Worm (Caenorhabditis elegans) whole organism, midembryonic: ENCODE measurements around the gene cest-34.

Experiments used
- flt-1 ChIP-seq: fragments of 200-800 bp; sonication (Bioruptor generic); IDR thresholded peaks from 2 replicates; pipeline ENCODE4 v1.3.6; 2022; ENCODE audit warnings: missing genetic modification characterization, missing compliant biosample characterization
- med-1 ChIP-seq: sonication (generic microtip); optimal IDR thresholded peaks from 2 replicates; lab custom pipeline; 2017; ENCODE audit warnings: missing genetic modification characterization, mild to moderate bottlenecking, missing compliant biosample characterization, antibody characterized with exemption, missing genetic modification reagents; ENCODE audit not compliant: insufficient read depth
- ztf-23 ChIP-seq: fragments of 200-800 bp; sonication (Bioruptor generic); IDR thresholded peaks from 2 replicates; pipeline ENCODE4 v1.3.6; 2022; ENCODE audit warnings: missing genetic modification reagents, missing genetic modification characterization, missing compliant biosample characterization

- TF ChIP-seq med-1 (GFP tag; lab: Kevin White, UChicago) (no peak), flt-1 (GFP tag; lab: Robert Waterston, UW) (no peak), ztf-23 (GFP tag; lab: Robert Waterston, UW) (no peak)
Observed at ce11 chrV:6688392-6688791, 11.8 kb downstream of the cest-34 start, which contains the start of gene K11G9.5.
